Worm (Caenorhabditis elegans) whole organism, late embryonic: ENCODE data around the gene F28H7.2.

ENCODE experiments used
- F13H6.1 ChIP-seq: sonication (generic microtip); optimal IDR thresholded peaks from 2 replicates; lab custom pipeline; 2016; ENCODE audit warnings: missing genetic modification characterization, missing compliant biosample characterization
- K09A11.1 ChIP-seq: sonication (generic microtip); optimal IDR thresholded peaks from 2 replicates; lab custom pipeline; 2017; ENCODE audit warnings: antibody characterized with exemption, mild to moderate bottlenecking, missing genetic modification characterization, missing compliant biosample characterization; ENCODE audit not compliant: insufficient read depth
- T23F11.4 ChIP-seq: fragments of 200-800 bp; sonication (Bioruptor generic); optimal IDR thresholded peaks from 2 replicates; lab custom pipeline; 2018; ENCODE audit warnings: mild to moderate bottlenecking, missing genetic modification characterization, missing compliant biosample characterization
- ama-1 ChIP-seq: fragments of 150-350 bp; optimal IDR thresholded peaks from 2 replicates; lab custom pipeline; 2014
- ceh-14 ChIP-seq: sonication (generic microtip); optimal IDR thresholded peaks from 2 replicates; lab custom pipeline; 2016; ENCODE audit warnings: missing genotype, missing genetic modification characterization, missing compliant biosample characterization
- ceh-22 ChIP-seq: sonication (generic microtip); optimal IDR thresholded peaks from 2 replicates; lab custom pipeline; 2017; ENCODE audit warnings: missing biosample characterization, missing genetic modification characterization
- ceh-24 ChIP-seq: sonication (generic microtip); optimal IDR thresholded peaks from 2 replicates; lab custom pipeline; 2016; ENCODE audit warnings: mild to moderate bottlenecking, missing genetic modification characterization, missing compliant biosample characterization
- ceh-48 ChIP-seq: sonication (generic microtip); optimal IDR thresholded peaks from 2 replicates; lab custom pipeline; 2016; ENCODE audit warnings: missing genetic modification characterization, inconsistent platforms, missing compliant biosample characterization
- ceh-9 ChIP-seq: sonication (generic microtip); optimal IDR thresholded peaks from 2 replicates; lab custom pipeline; 2016; ENCODE audit warnings: mild to moderate bottlenecking, missing genetic modification characterization, inconsistent platforms, missing compliant biosample characterization
- che-1 ChIP-seq: sonication (generic microtip); optimal IDR thresholded peaks from 2 replicates; lab custom pipeline; 2016; ENCODE audit warnings: mild to moderate bottlenecking, missing genetic modification characterization, missing compliant biosample characterization
- dve-1 ChIP-seq: sonication (generic microtip); optimal IDR thresholded peaks from 2 replicates; lab custom pipeline; 2017; ENCODE audit warnings: antibody characterized with exemption, mild to moderate bottlenecking, missing genetic modification characterization, missing compliant biosample characterization
- elt-2 ChIP-seq: sonication (generic microtip); optimal IDR thresholded peaks from 2 replicates; lab custom pipeline; 2016; ENCODE audit warnings: missing genetic modification reagents, missing genetic modification characterization, missing compliant biosample characterization
- elt-4 ChIP-seq: sonication (generic microtip); optimal IDR thresholded peaks from 2 replicates; lab custom pipeline; 2016; ENCODE audit warnings: missing genetic modification characterization, missing compliant biosample characterization
- ets-4 ChIP-seq: sonication (generic microtip); optimal IDR thresholded peaks from 2 replicates; lab custom pipeline; 2016; ENCODE audit warnings: missing genetic modification characterization, missing compliant biosample characterization
- eyg-1 ChIP-seq: sonication (generic microtip); optimal IDR thresholded peaks from 2 replicates; lab custom pipeline; 2016; ENCODE audit warnings: missing genotype, missing genetic modification characterization, missing compliant biosample characterization
- fax-1 ChIP-seq: sonication (generic microtip); optimal IDR thresholded peaks from 2 replicates; lab custom pipeline; 2016; ENCODE audit warnings: missing genotype, missing genetic modification characterization, missing compliant biosample characterization
- fkh-10 ChIP-seq: fragments of 150-350 bp; optimal IDR thresholded peaks from 2 replicates; lab custom pipeline; 2014; ENCODE audit warnings: missing biosample characterization, missing genetic modification reagents, missing genetic modification characterization
- fkh-6 ChIP-seq: sonication (generic microtip); optimal IDR thresholded peaks from 2 replicates; lab custom pipeline; 2016; ENCODE audit warnings: missing genetic modification characterization, missing compliant biosample characterization
- hlh-13 ChIP-seq: fragments of 200-800 bp; sonication (Bioruptor generic); optimal IDR thresholded peaks from 2 replicates; lab custom pipeline; 2018; ENCODE audit warnings: mild to moderate bottlenecking, missing genetic modification characterization, missing compliant biosample characterization
- hlh-30 ChIP-seq: sonication (generic microtip); optimal IDR thresholded peaks from 2 replicates; lab custom pipeline; 2017; ENCODE audit warnings: antibody characterized with exemption, missing genetic modification characterization, missing compliant biosample characterization; ENCODE audit not compliant: insufficient read depth
- hlh-6 ChIP-seq: sonication (generic microtip); optimal IDR thresholded peaks from 2 replicates; lab custom pipeline; 2016; ENCODE audit warnings: missing genotype, missing genetic modification characterization, missing compliant biosample characterization
- hlh-8 ChIP-seq: sonication (generic microtip); optimal IDR thresholded peaks from 2 replicates; lab custom pipeline; 2016; ENCODE audit warnings: missing genotype, missing genetic modification characterization, missing compliant biosample characterization
- lim-6 ChIP-seq: sonication (generic microtip); optimal IDR thresholded peaks from 2 replicates; lab custom pipeline; 2016; ENCODE audit warnings: missing genetic modification characterization, missing compliant biosample characterization
- mec-3 ChIP-seq: sonication (generic microtip); optimal IDR thresholded peaks from 2 replicates; lab custom pipeline; 2016; ENCODE audit warnings: borderline replicate concordance, missing genetic modification characterization, missing compliant biosample characterization
- odd-2 ChIP-seq: sonication (generic microtip); optimal IDR thresholded peaks from 2 replicates; lab custom pipeline; 2017; ENCODE audit warnings: antibody characterized with exemption, mild to moderate bottlenecking, missing genetic modification characterization, missing compliant biosample characterization
- pag-3 ChIP-seq: sonication (generic microtip); optimal IDR thresholded peaks from 2 replicates; lab custom pipeline; 2016; ENCODE audit warnings: missing compliant biosample characterization, missing genetic modification characterization, borderline replicate concordance
- pat-9 ChIP-seq: fragments of 200-800 bp; sonication (Bioruptor generic); optimal IDR thresholded peaks from 2 replicates; lab custom pipeline; 2018; ENCODE audit warnings: mild to moderate bottlenecking, missing genetic modification characterization, moderate library complexity, missing compliant biosample characterization
- pax-1 ChIP-seq: fragments of 150-350 bp; optimal IDR thresholded peaks from 2 replicates; lab custom pipeline; 2014; ENCODE audit warnings: missing biosample characterization, missing genetic modification characterization
- pha-2 ChIP-seq: sonication (generic microtip); optimal IDR thresholded peaks from 2 replicates; lab custom pipeline; 2017; ENCODE audit warnings: mild to moderate bottlenecking, missing genetic modification characterization, missing compliant biosample characterization
- rnt-1 ChIP-seq: sonication (generic microtip); optimal IDR thresholded peaks from 2 replicates; lab custom pipeline; 2016; ENCODE audit warnings: missing genetic modification characterization, missing compliant biosample characterization
- sdc-2 ChIP-seq: sonication (generic microtip); optimal IDR thresholded peaks from 2 replicates; lab custom pipeline; 2016; ENCODE audit warnings: missing genotype, missing genetic modification characterization, missing compliant biosample characterization
- syd-9 ChIP-seq: sonication (generic microtip); optimal IDR thresholded peaks from 2 replicates; lab custom pipeline; 2016; ENCODE audit warnings: mild to moderate bottlenecking, missing genetic modification characterization, moderate library complexity, missing compliant biosample characterization
- tbx-2 ChIP-seq: sonication (generic microtip); optimal IDR thresholded peaks from 2 replicates; lab custom pipeline; 2016; ENCODE audit warnings: missing genetic modification characterization, missing compliant biosample characterization
- tbx-7 ChIP-seq: sonication (generic microtip); optimal IDR thresholded peaks from 2 replicates; lab custom pipeline; 2016; ENCODE audit warnings: missing genotype, missing genetic modification characterization, missing compliant biosample characterization
- unc-3 ChIP-seq, 2 experiments: fragments of 200-800 bp in 1 of 2; sonication (Bioruptor generic) in 1 of 2; sonication (generic microtip) in 1 of 2; conservative IDR thresholded peaks in 1 of 2; optimal IDR thresholded peaks in 1 of 2; 2 replicates each; pipeline versions ENCODE4 v1.3.6 to Lab custom; 2016 to 2022; ENCODE audit warnings: missing compliant biosample characterization in 2 of 2, missing genetic modification characterization in 2 of 2, missing genetic modification reagents in 1 of 2
- unc-55 ChIP-seq: sonication (generic microtip); optimal IDR thresholded peaks from 2 replicates; lab custom pipeline; 2017; ENCODE audit warnings: missing biosample characterization, missing genetic modification reagents, missing genetic modification characterization
- zip-5 ChIP-seq: sonication (generic microtip); optimal IDR thresholded peaks from 2 replicates; lab custom pipeline; 2016; ENCODE audit warnings: missing genetic modification characterization, missing compliant biosample characterization

Gene F28H7.2

ce11 chrV:10709385-10709784 is 38.3 kb upstream of the F28H7.2 start:
- TF ChIP-seq hlh-6 (tag; lab: Kevin White, UChicago): no peak
- no peak for TF ChIP-seq fkh-6 (tag; lab: Kevin White, UChicago)
- TF ChIP-seq K09A11.1 (tag; lab: Kevin White, UChicago): no peak
- TF ChIP-seq mec-3 (tag; lab: Kevin White, UChicago): no peak
- no peak for TF ChIP-seq ama-1
- TF ChIP-seq pha-2 (tag; lab: Kevin White, UChicago): no peak
- TF ChIP-seq ceh-22 (tag; lab: Kevin White, UChicago): no peak
- no peak for TF ChIP-seq ceh-9
- TF ChIP-seq fkh-10 (GFP tag; lab: Kevin White, UChicago): no peak
- no peak for TF ChIP-seq pax-1 (tag; lab: Kevin White, UChicago)
- no peak for TF ChIP-seq elt-2 (tag; lab: Kevin White, UChicago)
- TF ChIP-seq pag-3 (tag; lab: Kevin White, UChicago): no peak
- TF ChIP-seq zip-5: no peak
- no peak for TF ChIP-seq unc-3 (GFP tag; conservative IDR thresholded peaks at IDR 0.05; lab: Robert Waterston, UW)
- TF ChIP-seq unc-3 (tag; optimal IDR thresholded peaks at IDR 0.05; lab: Kevin White, UChicago): no peak
- no peak for TF ChIP-seq F13H6.1
- TF ChIP-seq unc-55: no peak
- no peak for TF ChIP-seq eyg-1 (tag; lab: Kevin White, UChicago)

DNA sequence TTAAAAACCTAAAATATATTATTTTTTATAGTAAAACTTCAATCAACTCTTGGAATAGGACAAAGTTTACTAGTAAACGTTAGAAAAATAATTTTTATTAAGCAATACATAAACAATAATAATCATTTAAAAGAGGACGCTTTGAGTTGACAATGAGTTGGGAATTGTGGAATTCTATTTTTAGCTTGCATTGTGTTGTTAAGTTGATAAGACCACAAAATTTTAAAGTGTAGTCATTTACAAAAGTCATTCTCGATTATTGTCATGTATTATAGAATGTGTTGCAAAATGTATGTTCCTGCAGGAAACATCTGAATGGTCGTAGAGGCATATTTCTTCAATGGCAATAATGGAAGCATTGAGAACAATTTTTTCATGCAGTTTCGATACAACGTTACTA is 36.7 kb upstream of the F28H7.2 start:
- TF ChIP-seq che-1 (tag; lab: Kevin White, UChicago): no peak
- no peak for TF ChIP-seq ets-4
- no peak for TF ChIP-seq fax-1 (tag; lab: Kevin White, UChicago)
- no peak for TF ChIP-seq hlh-8 (tag; lab: Kevin White, UChicago)
- no peak for TF ChIP-seq ceh-24
- TF ChIP-seq pat-9 (tag; lab: Kevin White, UChicago): no peak
- TF ChIP-seq zip-5: no peak
- TF ChIP-seq unc-55: no peak
- no peak for TF ChIP-seq eyg-1 (tag; lab: Kevin White, UChicago)
- TF ChIP-seq T23F11.4 (GFP tag; lab: Kevin White, UChicago): no peak
- no peak for TF ChIP-seq dve-1 (tag; lab: Kevin White, UChicago)

ce11 chrV:10711829-10712607 is 35.7 kb upstream of the F28H7.2 start:
- TF ChIP-seq T23F11.4 (GFP tag; lab: Kevin White, UChicago) (no peak), ama-1 (peak; percentile 45)
- TF ChIP-seq, all 69 proteins: peak for 1

ce11 chrV:10712608-10712900 is 35.1 kb upstream of the F28H7.2 start:
- TF ChIP-seq odd-2: no peak
- no peak for TF ChIP-seq unc-3 (GFP tag; conservative IDR thresholded peaks at IDR 0.05; lab: Robert Waterston, UW)
- no peak for TF ChIP-seq unc-3 (tag; optimal IDR thresholded peaks at IDR 0.05; lab: Kevin White, UChicago)
- no peak for TF ChIP-seq fax-1 (tag; lab: Kevin White, UChicago)
- TF ChIP-seq ceh-14 (tag; lab: Kevin White, UChicago): no peak
- no peak for TF ChIP-seq ceh-48
- TF ChIP-seq tbx-7: no peak
- TF ChIP-seq lim-6 (tag; lab: Kevin White, UChicago): no peak
- TF ChIP-seq elt-2 (tag; lab: Kevin White, UChicago): no peak
- no peak for TF ChIP-seq pag-3 (tag; lab: Kevin White, UChicago)
- TF ChIP-seq hlh-13 (GFP tag; lab: Kevin White, UChicago): no peak
- TF ChIP-seq pax-1 (tag; lab: Kevin White, UChicago): no peak
- no peak for TF ChIP-seq elt-4

ce11 chrV:10713704-10714239 is 33.9 kb upstream of the F28H7.2 start:
- TF ChIP-seq hlh-13 (GFP tag; lab: Kevin White, UChicago) (no peak), ceh-14 (tag; lab: Kevin White, UChicago) (no peak), tbx-2 (tag; lab: Kevin White, UChicago) (no peak), hlh-30 (tag; lab: Kevin White, UChicago) (no peak), sdc-2 (tag; lab: Kevin White, UChicago) (no peak), pat-9 (tag; lab: Kevin White, UChicago) (no peak), K09A11.1 (tag; lab: Kevin White, UChicago) (no peak), rnt-1 (tag; lab: Kevin White, UChicago) (no peak), syd-9 (no peak), elt-2 (tag; lab: Kevin White, UChicago) (no peak), lim-6 (tag; lab: Kevin White, UChicago) (no peak)
